Fruit fly (Drosophila melanogaster): ENCODE measurements around the gene CG44038.

The CG44038 gene

DNA sequence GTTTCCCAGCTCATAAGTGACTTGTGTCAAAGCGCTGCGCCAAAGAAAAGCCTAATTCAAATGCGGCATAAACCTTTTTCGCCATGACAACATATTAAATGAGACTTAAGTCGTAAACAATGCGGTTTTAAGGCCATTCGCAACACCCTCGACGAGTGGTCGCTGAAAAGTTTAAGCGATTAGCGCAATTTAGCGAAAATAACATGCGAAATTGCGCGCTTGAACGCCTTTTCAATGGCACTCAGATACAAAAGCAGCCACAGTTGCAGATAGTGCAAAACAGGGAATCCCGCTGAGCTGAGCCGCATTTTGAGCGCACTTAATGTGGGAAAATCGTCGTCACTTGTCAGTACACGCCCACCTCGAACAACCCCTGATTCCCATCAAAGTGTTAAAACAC, at the start of gene CG44038:
Gene CG44038 (plus strand): TSS at position 301 of the 400 bp plus-strand sequence.
- no peak for TF ChIP-seq CG16779 (tag; optimal IDR thresholded peaks at IDR 0.05)
- no peak for TF ChIP-seq CG11294 (GFP tag; IDR thresholded peaks at IDR 0.05)
- no peak for TF ChIP-seq pdm3 (GFP tag; optimal IDR thresholded peaks at IDR 0.05)
- TF ChIP-seq salr (GFP tag; optimal IDR thresholded peaks at IDR 0.05), result no peak
- no peak for TF ChIP-seq CG1621 (tag; optimal IDR thresholded peaks at IDR 0.05)
- no peak for TF ChIP-seq CG6163 (GFP tag; IDR thresholded peaks at IDR 0.05)

DNA sequence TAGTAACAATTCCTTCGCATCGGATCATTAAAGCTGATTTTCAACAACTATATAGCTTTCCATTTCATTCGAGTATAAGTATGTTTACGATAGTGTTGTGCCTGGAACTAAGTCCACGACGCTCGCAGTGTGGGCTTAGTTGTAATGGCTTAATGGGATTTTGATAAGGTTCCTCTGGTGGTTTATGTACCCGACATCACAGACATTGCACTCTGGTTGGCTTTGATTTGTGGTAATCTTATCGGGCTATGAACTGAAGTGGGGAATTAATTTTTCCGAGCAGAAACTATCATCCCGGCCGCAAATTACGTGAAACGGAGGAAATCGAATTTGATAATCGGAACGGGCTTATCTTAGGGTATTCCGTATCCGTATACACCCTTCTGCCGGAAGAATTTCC, 49.2 kb upstream of the CG44038 start:
- TF ChIP-seq fd85E (GFP tag; optimal IDR thresholded peaks at IDR 0.05), result no peak
- TF ChIP-seq eg (GFP tag; IDR thresholded peaks at IDR 0.05), result no peak
- no peak for TF ChIP-seq CG15336 (GFP tag; IDR thresholded peaks at IDR 0.05)

dm6 chr3R:12214201-12214600, 46.6 kb upstream of the CG44038 start, which contains the start of gene CG14742:
TSS of gene CG14742 (plus strand) at chr3R:12214501.
- TF ChIP-seq OdsH (GFP tag; optimal IDR thresholded peaks at IDR 0.05), result no peak
- no peak for TF ChIP-seq CG8319 (GFP tag; optimal IDR thresholded peaks at IDR 0.05)
- no peak for TF ChIP-seq CG6276 (GFP tag; optimal IDR thresholded peaks at IDR 0.05)
- TF ChIP-seq Sox14 (GFP tag; optimal IDR thresholded peaks at IDR 0.05), result no peak
- TF ChIP-seq Eip93F (GFP tag; optimal IDR thresholded peaks at IDR 0.05), result no peak
- no peak for TF ChIP-seq Eip75B (GFP tag; optimal IDR thresholded peaks at IDR 0.05)
- TF ChIP-seq CG6792 (GFP tag; optimal IDR thresholded peaks at IDR 0.05), result no peak
- TF ChIP-seq Hr39 (GFP tag; optimal IDR thresholded peaks at IDR 0.05), result no peak
- TF ChIP-seq topi (GFP tag; optimal IDR thresholded peaks at IDR 0.05), result no peak
- TF ChIP-seq fd85E (GFP tag; optimal IDR thresholded peaks at IDR 0.05), result no peak
- no peak for TF ChIP-seq Hr38 (GFP tag; optimal IDR thresholded peaks at IDR 0.05)
- no peak for TF ChIP-seq CG15336 (GFP tag; IDR thresholded peaks at IDR 0.05)
- no peak for TF ChIP-seq CG31627 (GFP tag; optimal IDR thresholded peaks at IDR 0.05)
- no peak for TF ChIP-seq Sox15 (GFP tag; optimal IDR thresholded peaks at IDR 0.05)
- no peak for TF ChIP-seq CG6163 (GFP tag; IDR thresholded peaks at IDR 0.05)
- TF ChIP-seq Ets96B (tag; optimal IDR thresholded peaks at IDR 0.05), result no peak
- no peak for TF ChIP-seq Hr4 (GFP tag; optimal IDR thresholded peaks at IDR 0.05)
- no peak for TF ChIP-seq fkh (GFP tag; optimal IDR thresholded peaks at IDR 0.05)
- TF ChIP-seq Blimp-1 (GFP tag; optimal IDR thresholded peaks at IDR 0.05), result no peak
- TF ChIP-seq CG10669 (GFP tag; optimal IDR thresholded peaks at IDR 0.05), result no peak

DNA sequence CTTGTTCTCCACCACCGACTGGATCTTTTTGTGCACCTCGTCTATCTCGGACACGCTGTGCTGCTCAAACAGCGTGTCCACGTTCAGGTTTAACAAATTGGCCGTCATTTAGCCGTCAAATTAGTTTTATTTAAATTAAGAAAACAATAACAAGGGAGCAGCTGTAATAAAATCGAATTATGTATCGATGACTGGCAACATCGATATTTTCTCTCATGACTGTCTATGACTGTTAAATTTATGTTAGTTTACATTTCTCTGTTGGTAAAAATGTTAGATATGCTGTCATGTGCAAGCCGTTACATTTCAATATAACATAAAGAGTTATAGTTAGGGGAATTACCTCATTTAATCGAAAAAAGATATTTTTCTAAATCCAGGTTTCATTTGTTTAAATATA, 41.3 kb upstream of the CG44038 start, which contains the start of gene Cog1:
Gene Cog1 (minus strand): TSS at position 190 of the 400 bp plus-strand sequence.
- peak; percentile 13 for TF ChIP-seq svp (GFP tag)
- no peak for TF ChIP-seq esn (GFP tag; optimal IDR thresholded peaks at IDR 0.05)

dm6 chr3R:12221366-12221916, 39.3 kb upstream of the CG44038 start, which contains the start of gene CG4860:
TSS of gene CG4860 (minus strand) at chr3R:12221464.
- TF ChIP-seq CG10631 (GFP tag; optimal IDR thresholded peaks at IDR 0.05), result peak; percentile 84
- TF ChIP-seq Sox15 (GFP tag; optimal IDR thresholded peaks at IDR 0.05), result peak; percentile 59
- TF ChIP-seq CG6854 (GFP tag; optimal IDR thresholded peaks at IDR 0.05), result peak; percentile 41
- peak; percentile 91 for TF ChIP-seq CG8119 (GFP tag; IDR thresholded peaks at IDR 0.05)
- peak; percentile 89 for TF ChIP-seq pdm3 (GFP tag; optimal IDR thresholded peaks at IDR 0.05)
- peak; percentile 90 for TF ChIP-seq net (GFP tag; optimal IDR thresholded peaks at IDR 0.05)
- peak; percentile 91 for TF ChIP-seq Eip75B (GFP tag; optimal IDR thresholded peaks at IDR 0.05)
- TF ChIP-seq fd59A (GFP tag; optimal IDR thresholded peaks at IDR 0.05), result peak; percentile 63
- TF ChIP-seq Eip93F (GFP tag; optimal IDR thresholded peaks at IDR 0.05), result peak; percentile 77
- TF ChIP-seq fkh (GFP tag; optimal IDR thresholded peaks at IDR 0.05), result no peak
- peak; percentile 93 for TF ChIP-seq svp (GFP tag)
- peak; percentile 92 for TF ChIP-seq Hr4 (GFP tag; optimal IDR thresholded peaks at IDR 0.05)
- TF ChIP-seq CG3032 (tag; optimal IDR thresholded peaks at IDR 0.05), result peak; percentile 82
- TF ChIP-seq Sox14 (GFP tag; optimal IDR thresholded peaks at IDR 0.05), result peak; percentile 88
- TF ChIP-seq Ets21C (GFP tag; optimal IDR thresholded peaks at IDR 0.05), result peak; percentile 83
- TF ChIP-seq CG8319 (GFP tag; optimal IDR thresholded peaks at IDR 0.05), result peak; percentile 75
- peak; percentile 89 for TF ChIP-seq achi (GFP tag; optimal IDR thresholded peaks at IDR 0.05)
- TF ChIP-seq CG34406 (GFP tag; optimal IDR thresholded peaks at IDR 0.05), result peak; percentile 84
- peak; percentile 69 for TF ChIP-seq CG1621 (tag; optimal IDR thresholded peaks at IDR 0.05)
- TF ChIP-seq Hr38 (GFP tag; optimal IDR thresholded peaks at IDR 0.05), result peak; percentile 36
- peak; percentile 94 for TF ChIP-seq eg (GFP tag; IDR thresholded peaks at IDR 0.05)
- TF ChIP-seq Smox (GFP tag; optimal IDR thresholded peaks at IDR 0.05), result peak; percentile 87
- TF ChIP-seq acj6 (GFP tag; optimal IDR thresholded peaks at IDR 0.05), result peak; percentile 40
- TF ChIP-seq CG7368 (GFP tag; optimal IDR thresholded peaks at IDR 0.05), result peak; percentile 87
- peak; percentile 90 for TF ChIP-seq CG3919 (GFP tag; optimal IDR thresholded peaks at IDR 0.05)
- TF ChIP-seq CG4318 (GFP tag; optimal IDR thresholded peaks at IDR 0.05), result peak; percentile 63
- peak; percentile 84 for TF ChIP-seq CG6276 (GFP tag; optimal IDR thresholded peaks at IDR 0.05)
- TF ChIP-seq cyc (GFP tag; optimal IDR thresholded peaks at IDR 0.05), result peak; percentile 85
